In the genomic region with DNA sequence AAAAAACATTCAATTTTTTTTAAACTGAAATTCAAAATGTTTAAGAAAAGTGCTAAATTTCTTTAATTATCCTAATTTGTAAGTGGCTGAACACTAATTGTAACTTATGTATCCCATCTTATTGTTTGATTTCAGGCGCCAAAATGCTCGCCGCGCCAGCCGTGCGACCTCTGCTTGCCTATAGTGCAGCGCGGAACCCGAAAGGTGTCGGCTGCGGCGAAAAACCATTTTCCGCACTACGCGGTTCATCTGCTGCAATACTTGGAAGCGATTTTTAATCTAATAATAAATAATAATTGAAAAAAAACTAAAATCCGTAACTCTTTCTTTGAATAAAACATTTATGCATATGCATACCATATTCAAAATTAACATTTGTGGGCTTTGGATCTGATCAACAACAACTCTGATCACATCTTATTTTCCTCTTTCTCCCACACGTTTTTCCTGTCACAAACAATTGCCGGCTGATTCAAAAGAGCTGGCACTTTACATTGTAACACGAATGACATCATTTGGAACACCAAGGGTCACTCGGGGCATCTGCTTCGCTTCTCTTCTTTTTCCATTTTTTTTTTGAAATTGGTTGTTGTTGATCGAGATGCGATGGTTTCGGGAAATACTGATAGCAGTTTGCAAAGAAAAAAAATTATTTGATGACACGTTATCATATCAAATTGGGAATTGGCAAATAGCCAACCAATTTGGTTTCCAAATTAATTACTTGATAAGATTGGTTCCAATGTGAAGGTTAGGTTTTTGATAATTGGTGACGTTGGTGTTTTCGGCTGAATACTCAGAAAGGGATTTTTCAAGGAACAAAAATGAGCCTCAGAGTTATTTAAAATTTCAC, we compare ENCODE assay signal across 1 worm cellular context.
TF ChIP-seq lines count a peak whose summit lies in the region.

No protein-coding gene starts in this region.

TF ChIP-seq in whole organism, L4 larva, 104 proteins besides CTCF, POLR2A, EP300 and RAD21 (continued from another document):
- TF ChIP-seq nhr-77 (tag; optimal IDR thresholded peaks at IDR 0.05; lab: Kevin White, UChicago) (peak; percentile 15), fkh-10 (GFP tag; optimal IDR thresholded peaks at IDR 0.05; lab: Kevin White, UChicago) (no peak), daf-8 (GFP tag; IDR thresholded peaks at IDR 0.05; lab: Robert Waterston, UW) (no peak), ZK337.2 (GFP tag; IDR thresholded peaks at IDR 0.05; lab: Robert Waterston, UW) (no peak), mep-1 (tag; optimal IDR thresholded peaks at IDR 0.05; lab: Kevin White, UChicago) (peak; percentile 23), lsy-2 (tag; optimal IDR thresholded peaks at IDR 0.05; lab: Kevin White, UChicago) (peak in 1 of 2 experiments; percentile 50), mes-2 (tag; optimal IDR thresholded peaks at IDR 0.05; lab: Kevin White, UChicago; ENCODE audit: poor library complexity, severe bottlenecking) (peak; percentile 29), ceh-82 (tag; optimal IDR thresholded peaks at IDR 0.05; lab: Kevin White, UChicago) (no peak), nhr-6 (tag; optimal IDR thresholded peaks at IDR 0.05; lab: Kevin White, UChicago) (peak; percentile 4), fos-1 (tag; optimal IDR thresholded peaks at IDR 0.05; lab: Kevin White, UChicago) (no peak), F49E8.2 (tag; optimal IDR thresholded peaks at IDR 0.05; lab: Kevin White, UChicago; ENCODE audit: borderline replicate concordance) (no peak), set-16 (GFP tag; IDR thresholded peaks at IDR 0.05; lab: Robert Waterston, UW) (0 out of 2 replicates have a peak, but pooled peaks have one; percentile 15), lin-13 (GFP tag; optimal IDR thresholded peaks at IDR 0.05; lab: Kevin White, UChicago) (no peak), spr-3 (GFP tag; optimal IDR thresholded peaks at IDR 0.05; lab: Kevin White, UChicago) (no peak), egl-43 (GFP tag; IDR thresholded peaks at IDR 0.05; lab: Robert Waterston, UW) (no peak), dmd-6 (GFP tag; IDR thresholded peaks at IDR 0.05; lab: Robert Waterston, UW) (peak; percentile 69), nhr-111 (GFP tag; optimal IDR thresholded peaks at IDR 0.05; lab: Kevin White, UChicago) (no peak), snpc-1.2 (GFP tag; IDR thresholded peaks at IDR 0.05; lab: Robert Waterston, UW) (no peak), hmg-1.1 (GFP tag; IDR thresholded peaks at IDR 0.05; lab: Robert Waterston, UW) (no peak), ctbp-1 (GFP tag; IDR thresholded peaks at IDR 0.05; lab: Robert Waterston, UW) (no peak), hif-1 (tag; optimal IDR thresholded peaks at IDR 0.05; lab: Kevin White, UChicago) (peak in 1 of 2 experiments; percentile 39), vab-7 (GFP tag; IDR thresholded peaks at IDR 0.05; lab: Robert Waterston, UW) (no peak), nhr-48 (tag; optimal IDR thresholded peaks at IDR 0.05; lab: Kevin White, UChicago) (no peak), unc-62 (GFP tag; optimal IDR thresholded peaks at IDR 0.05 in 1 of 2; lab: Kevin White, UChicago) (no peak), unc-62 (tag; optimal IDR thresholded peaks at IDR 0.05; lab: Kevin White, UChicago) (no peak), daf-16 (GFP tag; optimal IDR thresholded peaks at IDR 0.05; lab: Kevin White, UChicago) (peak in 1 of 2 experiments; percentile 92), daf-16 (tag; optimal IDR thresholded peaks at IDR 0.05; lab: Kevin White, UChicago) (peak; percentile 87), dmd-8 (GFP tag; IDR thresholded peaks at IDR 0.05; lab: Robert Waterston, UW) (no peak), spr-1 (tag; optimal IDR thresholded peaks at IDR 0.05; lab: Kevin White, UChicago) (no peak), nhr-41 (GFP tag; IDR thresholded peaks at IDR 0.05; lab: Robert Waterston, UW) (no peak), nhr-28 (tag; optimal IDR thresholded peaks at IDR 0.05; lab: Kevin White, UChicago) (peak; percentile 63), lim-7 (GFP tag; IDR thresholded peaks at IDR 0.05; lab: Robert Waterston, UW) (no peak), ama-1 (optimal IDR thresholded peaks at IDR 0.05; lab: Kevin White, UChicago) (no peak), tag-97 (GFP tag; IDR thresholded peaks at IDR 0.05; lab: Robert Waterston, UW) (no peak), mdl-1 (tag; optimal IDR thresholded peaks at IDR 0.05; lab: Kevin White, UChicago) (peak in 1 of 2 experiments; percentile 44), duxl-1 (tag; optimal IDR thresholded peaks at IDR 0.05; lab: Kevin White, UChicago; ENCODE audit: poor library complexity) (no peak), nhr-76 (tag; optimal IDR thresholded peaks at IDR 0.05; lab: Kevin White, UChicago) (no peak), pha-4 (GFP tag; IDR thresholded peaks at IDR 0.05; lab: Robert Waterston, UW) (no peak), pha-4 (tag; optimal IDR thresholded peaks at IDR 0.05; lab: Kevin White, UChicago) (no peak), ztf-7 (tag; optimal IDR thresholded peaks at IDR 0.05; lab: Kevin White, UChicago) (no peak), ceh-44 (GFP tag; IDR thresholded peaks at IDR 0.05; lab: Robert Waterston, UW) (no peak), saeg-2 (GFP tag; IDR thresholded peaks at IDR 0.05; lab: Robert Waterston, UW) (no peak), dve-1 (tag; optimal IDR thresholded peaks at IDR 0.05; lab: Kevin White, UChicago; ENCODE audit: insufficient read depth) (peak; percentile 0), zfp-2 (tag; optimal IDR thresholded peaks at IDR 0.05; lab: Kevin White, UChicago) (no peak), ceh-32 (tag; optimal IDR thresholded peaks at IDR 0.05; lab: Kevin White, UChicago; ENCODE audit: poor library complexity) (peak; percentile 25), hlh-11 (tag; optimal IDR thresholded peaks at IDR 0.05; lab: Kevin White, UChicago) (peak; percentile 81)
